Worm (Caenorhabditis elegans) whole organism, late embryonic: ENCODE results near the gene C31H2.4.

ENCODE experiments used
- K09A11.1 ChIP-seq: sonication (generic microtip); optimal IDR thresholded peaks from 2 replicates; lab custom pipeline; 2017; ENCODE audit warnings: antibody characterized with exemption, mild to moderate bottlenecking, missing genetic modification characterization, missing compliant biosample characterization; ENCODE audit not compliant: insufficient read depth
- ceh-14 ChIP-seq: sonication (generic microtip); optimal IDR thresholded peaks from 2 replicates; lab custom pipeline; 2016; ENCODE audit warnings: missing genotype, missing genetic modification characterization, missing compliant biosample characterization
- ceh-2 ChIP-seq: sonication (generic microtip); optimal IDR thresholded peaks from 2 replicates; lab custom pipeline; 2016; ENCODE audit warnings: missing genotype, missing genetic modification characterization, missing compliant biosample characterization
- ceh-6 ChIP-seq: fragments of 200-800 bp; sonication (Bioruptor generic); optimal IDR thresholded peaks from 2 replicates; lab custom pipeline; 2018; ENCODE audit warnings: mild to moderate bottlenecking, missing genetic modification characterization, missing compliant biosample characterization
- madf-2 ChIP-seq: sonication (generic microtip); optimal IDR thresholded peaks from 2 replicates; lab custom pipeline; 2017; ENCODE audit warnings: missing genetic modification characterization, missing compliant biosample characterization
- nhr-232 ChIP-seq: sonication (generic microtip); optimal IDR thresholded peaks from 2 replicates; lab custom pipeline; 2016; ENCODE audit warnings: missing genetic modification characterization, missing compliant biosample characterization
- pag-3 ChIP-seq: sonication (generic microtip); optimal IDR thresholded peaks from 2 replicates; lab custom pipeline; 2016; ENCODE audit warnings: missing compliant biosample characterization, missing genetic modification characterization, borderline replicate concordance
- pros-1 ChIP-seq: fragments of 150-350 bp; optimal IDR thresholded peaks from 2 replicates; lab custom pipeline; 2014; ENCODE audit warnings: missing biosample characterization, missing genetic modification reagents, missing genetic modification characterization

Gene C31H2.4

ce11 chrX:5106187-5106694 lies 53.2 kb downstream of the C31H2.4 start:
- no peak for TF ChIP-seq pros-1
- no peak for TF ChIP-seq madf-2 (tag; lab: Kevin White, UChicago)
- TF ChIP-seq ceh-14 (tag; lab: Kevin White, UChicago): no peak
- TF ChIP-seq ceh-6 (GFP tag; lab: Kevin White, UChicago): no peak
- TF ChIP-seq K09A11.1 (tag; lab: Kevin White, UChicago): no peak
- TF ChIP-seq pag-3 (tag; lab: Kevin White, UChicago): no peak

ce11 chrX:5105703-5106102 lies 53.8 kb downstream of the C31H2.4 start:
- no peak for TF ChIP-seq nhr-232 (tag; lab: Kevin White, UChicago)
- no peak for TF ChIP-seq ceh-2 (tag; lab: Kevin White, UChicago)
- TF ChIP-seq, all 69 proteins: peak for 0
